Worm (Caenorhabditis elegans) whole organism, L2 larva: ENCODE measurements around the gene zag-1.
A peak's percentile ranks its signal among the peaks of the same experiment; 100 is the strongest.

Source experiments
- alr-1 ChIP-seq: fragments of 150-350 bp; optimal IDR thresholded peaks from 2 replicates; lab custom pipeline; 2014; ENCODE audit warnings: missing biosample characterization, missing genetic modification characterization
- blmp-1 ChIP-seq: sonication (generic microtip); optimal IDR thresholded peaks from 2 replicates; lab custom pipeline; 2017; ENCODE audit warnings: missing genetic modification characterization, mild to moderate bottlenecking, missing compliant biosample characterization, antibody characterized with exemption, moderate library complexity; ENCODE audit not compliant: insufficient read depth
- dmd-4 ChIP-seq: sonication (generic microtip); optimal IDR thresholded peaks from 2 replicates; lab custom pipeline; 2017; ENCODE audit warnings: missing biosample characterization, missing genetic modification characterization
- elt-1 ChIP-seq: fragments of 150-350 bp; optimal IDR thresholded peaks from 2 replicates; lab custom pipeline; 2014; ENCODE audit warnings: missing biosample characterization, missing genetic modification characterization
- lin-11 ChIP-seq: fragments of 150-350 bp; sonication (generic microtip); optimal IDR thresholded peaks from 2 replicates; lab custom pipeline; 2014; ENCODE audit warnings: missing biosample characterization, missing genetic modification characterization, inconsistent platforms, mixed read lengths
- nhr-12 ChIP-seq: fragments of 150-350 bp; optimal IDR thresholded peaks from 2 replicates; lab custom pipeline; 2014; ENCODE audit warnings: missing biosample characterization, missing genetic modification characterization
- nhr-25 ChIP-seq: fragments of 150-350 bp; sonication (generic microtip); optimal IDR thresholded peaks from 3 replicates; lab custom pipeline; 2014; ENCODE audit warnings: missing biosample characterization, missing genetic modification characterization

- no peak for TF ChIP-seq alr-1
- TF ChIP-seq nhr-25 = no peak
- no peak for TF ChIP-seq dmd-4 (tag; lab: Kevin White, UChicago)
- peak; percentile 16 for TF ChIP-seq blmp-1
- no peak for TF ChIP-seq lin-11 (tag; lab: Kevin White, UChicago)
- no peak for TF ChIP-seq nhr-12
- no peak for TF ChIP-seq elt-1
These were observed 27.9 kb upstream of the zag-1 start for ce11 chrIV:3827724-3828123.
